Worm (Caenorhabditis elegans) whole organism, young adult: ENCODE measurements around the gene aexr-1.
A peak's percentile ranks its signal among the peaks of the same experiment; 100 is the strongest.

Experiments used
- B0336.3 ChIP-seq: fragments of 200-800 bp; sonication (Bioruptor generic); IDR thresholded peaks from 2 replicates; pipeline ENCODE4 v1.3.6; 2022; ENCODE audit warnings: missing genetic modification characterization, missing compliant biosample characterization
- D2030.7 ChIP-seq: fragments of 200-800 bp; sonication (Bioruptor generic); IDR thresholded peaks from 2 replicates; pipeline ENCODE4 v1.3.6; 2022; ENCODE audit warnings: missing genetic modification reagents, missing genetic modification characterization, missing compliant biosample characterization
- F10E7.11 ChIP-seq: sonication (generic microtip); optimal IDR thresholded peaks from 2 replicates; lab custom pipeline; 2017; ENCODE audit warnings: mild to moderate bottlenecking, missing genetic modification characterization, moderate library complexity, missing compliant biosample characterization
- F22D6.2 ChIP-seq: sonication (generic microtip); optimal IDR thresholded peaks from 2 replicates; lab custom pipeline; 2016; ENCODE audit warnings: mild to moderate bottlenecking, missing genetic modification characterization, missing compliant biosample characterization
- F55B11.4 ChIP-seq: sonication (generic microtip); optimal IDR thresholded peaks from 2 replicates; lab custom pipeline; 2016; ENCODE audit warnings: missing compliant biosample characterization, missing genetic modification characterization, borderline replicate concordance; ENCODE audit not compliant: insufficient read depth
- K11D2.4 ChIP-seq: fragments of 200-800 bp; sonication (Bioruptor generic); IDR thresholded peaks from 2 replicates; pipeline ENCODE4 v1.3.6; 2022; ENCODE audit warnings: missing genetic modification reagents, missing genetic modification characterization, missing compliant biosample characterization
- T07F8.4 ChIP-seq: sonication (generic microtip); optimal IDR thresholded peaks from 2 replicates; lab custom pipeline; 2016; ENCODE audit warnings: mild to moderate bottlenecking, missing genetic modification characterization, moderate library complexity, missing compliant biosample characterization
- Y53F4B.3 ChIP-seq: fragments of 200-800 bp; sonication (Bioruptor generic); IDR thresholded peaks from 2 replicates; pipeline ENCODE4 v1.3.6; 2022; ENCODE audit warnings: missing genetic modification reagents, missing genetic modification characterization, missing compliant biosample characterization
- Y95B8A.8 ChIP-seq: fragments of 200-800 bp; sonication (Bioruptor generic); IDR thresholded peaks from 2 replicates; pipeline ENCODE4 v1.3.6; 2022; ENCODE audit warnings: missing genetic modification reagents, missing genetic modification characterization, missing compliant biosample characterization
- ZK185.1 ChIP-seq: sonication (generic microtip); optimal IDR thresholded peaks from 2 replicates; lab custom pipeline; 2016; ENCODE audit warnings: mild to moderate bottlenecking, missing genetic modification characterization, missing compliant biosample characterization; ENCODE audit not compliant: poor library complexity, severe bottlenecking
- aptf-2 ChIP-seq: fragments of 200-800 bp; sonication (Bioruptor generic); conservative IDR thresholded peaks from 2 replicates; pipeline ENCODE4 v1.3.6; 2022; ENCODE audit warnings: missing genetic modification reagents, missing genetic modification characterization, missing compliant biosample characterization
- atf-7 ChIP-seq: sonication (generic microtip); optimal IDR thresholded peaks from 2 replicates; lab custom pipeline; 2017; ENCODE audit warnings: mild to moderate bottlenecking, missing genetic modification characterization, missing compliant biosample characterization
- attf-3 ChIP-seq: fragments of 200-800 bp; sonication (Bioruptor generic); conservative IDR thresholded peaks from 2 replicates; pipeline ENCODE4 v1.3.6; 2022; ENCODE audit warnings: missing genetic modification reagents, missing genetic modification characterization, missing compliant biosample characterization
- ccch-3 ChIP-seq: fragments of 200-800 bp; sonication (Bioruptor generic); optimal IDR thresholded peaks from 2 replicates; lab custom pipeline; 2018; ENCODE audit warnings: mild to moderate bottlenecking, missing genetic modification characterization, missing compliant biosample characterization
- cebp-1 ChIP-seq, 2 experiments: fragments of 200-800 bp in 1 of 2; sonication (Bioruptor generic) in 1 of 2; sonication (generic microtip) in 1 of 2; IDR thresholded peaks in 1 of 2; optimal IDR thresholded peaks in 1 of 2; 2 replicates each; pipeline versions ENCODE4 v1.3.6 to Lab custom; 2017 to 2022; ENCODE audit warnings: missing compliant biosample characterization in 2 of 2, missing genetic modification characterization in 2 of 2, mild to moderate bottlenecking in 1 of 2, missing genetic modification reagents in 1 of 2, moderate library complexity in 1 of 2
- cebp-2 ChIP-seq: fragments of 200-800 bp; sonication (Bioruptor generic); IDR thresholded peaks from 2 replicates; pipeline ENCODE4 v1.3.6; 2022; ENCODE audit warnings: missing genetic modification characterization, missing compliant biosample characterization
- ceh-100 ChIP-seq: fragments of 200-800 bp; sonication (Bioruptor generic); IDR thresholded peaks from 2 replicates; pipeline ENCODE4 v1.3.6; 2022; ENCODE audit warnings: missing genetic modification reagents, missing genetic modification characterization, missing compliant biosample characterization
- chd-7 ChIP-seq: sonication (generic microtip); optimal IDR thresholded peaks from 2 replicates; lab custom pipeline; 2016; ENCODE audit warnings: mild to moderate bottlenecking, missing genetic modification characterization, moderate library complexity, missing compliant biosample characterization
- dox-1 ChIP-seq: fragments of 200-800 bp; sonication (Bioruptor generic); IDR thresholded peaks from 2 replicates; pipeline ENCODE4 v1.3.6; 2022; ENCODE audit warnings: missing genetic modification reagents, missing genetic modification characterization, missing compliant biosample characterization
- efl-1 ChIP-seq: fragments of 150-350 bp; optimal IDR thresholded peaks from 2 replicates; lab custom pipeline; 2014; ENCODE audit warnings: missing biosample characterization, missing genetic modification reagents, missing genetic modification characterization
- egl-44 ChIP-seq: fragments of 200-800 bp; sonication (Bioruptor generic); IDR thresholded peaks from 2 replicates; pipeline ENCODE4 v1.3.6; 2022; ENCODE audit warnings: missing genetic modification reagents, missing genetic modification characterization, missing compliant biosample characterization
- ekl-4 ChIP-seq: fragments of 200-800 bp; sonication (Bioruptor generic); IDR thresholded peaks from 2 replicates; pipeline ENCODE4 v1.3.6; 2022; ENCODE audit warnings: missing genetic modification reagents, missing genetic modification characterization, missing compliant biosample characterization
- fkh-3 ChIP-seq: sonication (generic microtip); optimal IDR thresholded peaks from 2 replicates; lab custom pipeline; 2016; ENCODE audit warnings: mild to moderate bottlenecking, missing genetic modification characterization, missing compliant biosample characterization
- hlh-12 ChIP-seq: sonication (generic microtip); optimal IDR thresholded peaks from 2 replicates; lab custom pipeline; 2016; ENCODE audit warnings: missing genetic modification characterization, missing compliant biosample characterization
- hmg-1.2 ChIP-seq: fragments of 200-800 bp; sonication (Bioruptor generic); IDR thresholded peaks from 2 replicates; pipeline ENCODE4 v1.3.6; 2022; ENCODE audit warnings: missing genetic modification reagents, missing genetic modification characterization, missing compliant biosample characterization
- hrde-1 ChIP-seq: sonication (generic microtip); optimal IDR thresholded peaks from 2 replicates; lab custom pipeline; 2016; ENCODE audit warnings: missing genetic modification characterization, mild to moderate bottlenecking, missing compliant biosample characterization, moderate library complexity, missing genotype, missing genetic modification reagents, borderline replicate concordance
- hsf-1 ChIP-seq: fragments of 200-800 bp; sonication (Bioruptor generic); IDR thresholded peaks from 2 replicates; pipeline ENCODE4 v1.3.6; 2022; ENCODE audit warnings: missing genetic modification reagents, missing genetic modification characterization, missing compliant biosample characterization
- lin-26 ChIP-seq: fragments of 200-800 bp; sonication (Bioruptor generic); IDR thresholded peaks from 2 replicates; pipeline ENCODE4 v1.3.6; 2022; ENCODE audit warnings: missing genetic modification reagents, missing genetic modification characterization, missing compliant biosample characterization
- lir-1 ChIP-seq: fragments of 200-800 bp; sonication (Bioruptor generic); conservative IDR thresholded peaks from 2 replicates; pipeline ENCODE4 v1.3.6; 2022; ENCODE audit warnings: missing genetic modification reagents, missing genetic modification characterization, missing compliant biosample characterization
- madf-3 ChIP-seq: fragments of 200-800 bp; sonication (Bioruptor generic); IDR thresholded peaks from 2 replicates; pipeline ENCODE4 v1.3.6; 2022; ENCODE audit warnings: missing genetic modification reagents, missing genetic modification characterization, missing compliant biosample characterization
- nhr-120 ChIP-seq: fragments of 200-800 bp; sonication (Bioruptor generic); IDR thresholded peaks from 2 replicates; pipeline ENCODE4 v1.3.6; 2022; ENCODE audit warnings: missing genetic modification characterization, missing compliant biosample characterization
- nhr-179 ChIP-seq: sonication (generic microtip); optimal IDR thresholded peaks from 2 replicates; lab custom pipeline; 2016; ENCODE audit warnings: mild to moderate bottlenecking, missing genetic modification characterization, missing compliant biosample characterization
- nhr-80 ChIP-seq: sonication (generic microtip); optimal IDR thresholded peaks from 2 replicates; lab custom pipeline; 2016; ENCODE audit warnings: missing genetic modification characterization, missing compliant biosample characterization
- pbrm-1 ChIP-seq: fragments of 200-800 bp; sonication (Bioruptor generic); IDR thresholded peaks from 2 replicates; pipeline ENCODE4 v1.3.6; 2022; ENCODE audit warnings: missing genetic modification reagents, missing genetic modification characterization, missing compliant biosample characterization
- pha-4 ChIP-seq: fragments of 150-350 bp; sonication (generic microtip); optimal IDR thresholded peaks from 2 replicates; lab custom pipeline; 2014; ENCODE audit warnings: missing biosample characterization, missing genetic modification reagents, missing genetic modification characterization
- repo-1 ChIP-seq: sonication (generic microtip); optimal IDR thresholded peaks from 2 replicates; lab custom pipeline; 2017; ENCODE audit warnings: mild to moderate bottlenecking, missing genetic modification characterization, missing compliant biosample characterization
- sdz-38 ChIP-seq: sonication (generic microtip); optimal IDR thresholded peaks from 2 replicates; lab custom pipeline; 2016; ENCODE audit warnings: missing genotype, missing genetic modification characterization, missing compliant biosample characterization
- snpc-1.3 ChIP-seq: sonication (generic microtip); optimal IDR thresholded peaks from 2 replicates; lab custom pipeline; 2017; ENCODE audit warnings: missing genetic modification characterization, mild to moderate bottlenecking, missing compliant biosample characterization, antibody characterized with exemption, moderate library complexity, missing genotype, missing genetic modification reagents; ENCODE audit not compliant: insufficient read depth
- sptf-2 ChIP-seq: fragments of 200-800 bp; sonication (Bioruptor generic); optimal IDR thresholded peaks from 2 replicates; lab custom pipeline; 2018; ENCODE audit warnings: mild to moderate bottlenecking, missing genetic modification characterization, missing compliant biosample characterization
- tbp1 ChIP-seq: fragments of 200-800 bp; sonication (Bioruptor generic); optimal IDR thresholded peaks from 2 replicates; lab custom pipeline; 2018; ENCODE audit warnings: mild to moderate bottlenecking, missing genetic modification characterization, missing compliant biosample characterization
- tlf-1 ChIP-seq: fragments of 200-800 bp; sonication (Bioruptor generic); optimal IDR thresholded peaks from 2 replicates; lab custom pipeline; 2018; ENCODE audit warnings: mild to moderate bottlenecking, missing genetic modification characterization, missing compliant biosample characterization

The aexr-1 gene

ce11 chrX:6618712-6619111, 16.4 kb downstream of the aexr-1 start, which contains the start of gene kqt-1:
Gene kqt-1, plus strand, starts transcription at chrX:6619012.
- TF ChIP-seq attf-3 (GFP tag; lab: Robert Waterston, UW), result no peak
- TF ChIP-seq K11D2.4, result no peak
- TF ChIP-seq Y53F4B.3 (GFP tag; lab: Robert Waterston, UW), result no peak
- TF ChIP-seq, all 124 proteins: peak for 0

DNA sequence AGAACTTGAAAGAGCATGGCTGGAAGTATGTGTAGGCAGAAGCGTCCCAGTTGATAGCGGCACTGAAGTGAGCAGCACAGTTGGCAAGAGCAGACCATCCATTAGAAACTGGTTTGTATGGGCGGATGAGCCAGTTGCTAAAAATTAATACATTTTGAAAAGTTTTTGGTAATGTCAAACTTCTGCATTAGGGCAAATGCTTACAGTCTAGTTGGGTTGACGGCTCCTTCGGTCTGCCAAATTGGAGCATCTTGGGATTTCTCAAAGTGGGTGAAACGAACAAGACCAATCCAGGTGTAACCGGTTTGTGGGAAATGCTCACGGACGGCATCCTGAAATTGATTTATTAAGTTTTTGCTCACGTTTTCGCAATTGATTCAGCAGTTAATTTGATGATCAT, 17.5 kb downstream of the aexr-1 start:
- TF ChIP-seq ekl-4 (GFP tag; lab: Robert Waterston, UW), result no peak
- no peak for TF ChIP-seq tlf-1 (GFP tag; lab: Kevin White, UChicago)
- no peak for TF ChIP-seq hmg-1.2 (GFP tag; lab: Robert Waterston, UW)
- no peak for TF ChIP-seq chd-7 (tag; lab: Kevin White, UChicago)
- TF ChIP-seq egl-44, result no peak
- TF ChIP-seq ZK185.1 (tag; lab: Kevin White, UChicago), result no peak
- TF ChIP-seq B0336.3 (GFP tag; lab: Robert Waterston, UW), result no peak
- no peak for TF ChIP-seq lin-26 (GFP tag; lab: Robert Waterston, UW)
- no peak for TF ChIP-seq snpc-1.3 (tag; lab: Kevin White, UChicago)
- TF ChIP-seq nhr-80 (tag; lab: Kevin White, UChicago), result no peak
- no peak for TF ChIP-seq atf-7 (tag; lab: Kevin White, UChicago)

DNA sequence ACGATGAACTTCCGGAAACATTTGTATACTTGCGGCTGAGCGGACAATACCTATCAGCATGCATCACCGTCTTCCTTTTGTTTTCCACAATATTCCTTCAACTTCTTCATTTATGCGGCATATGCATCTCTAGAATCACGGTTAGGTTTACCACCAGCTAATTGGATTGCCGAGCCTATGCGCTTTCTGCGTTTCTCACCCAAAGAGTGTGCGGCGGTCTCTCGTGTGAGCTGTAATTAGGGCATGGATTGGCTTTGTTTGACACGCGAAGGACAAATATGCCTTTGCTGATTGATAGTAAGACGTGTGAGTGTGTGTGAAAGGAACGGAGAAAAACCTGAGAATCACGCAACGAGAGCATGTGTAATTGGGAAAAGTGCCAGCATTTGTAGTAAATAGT, 21.5 kb downstream of the aexr-1 start:
- no peak for TF ChIP-seq sdz-38 (tag; lab: Kevin White, UChicago)
- TF ChIP-seq dox-1 (GFP tag; lab: Robert Waterston, UW), result 0 out of 2 replicates have a peak, but pooled peaks have one; percentile 17

- TF ChIP-seq repo-1 (no peak), nhr-179 (tag; lab: Kevin White, UChicago) (no peak), hlh-12 (tag; lab: Kevin White, UChicago) (no peak), F22D6.2 (no peak), pbrm-1 (GFP tag; lab: Robert Waterston, UW) (no peak), efl-1 (GFP tag; lab: Kevin White, UChicago) (no peak)
These were observed 25.4 kb downstream of the aexr-1 start, which contains the start of gene C25B8.8 for ce11 chrX:6609717-6610116. Gene C25B8.8, plus strand, starts transcription at chrX:6610017.

DNA sequence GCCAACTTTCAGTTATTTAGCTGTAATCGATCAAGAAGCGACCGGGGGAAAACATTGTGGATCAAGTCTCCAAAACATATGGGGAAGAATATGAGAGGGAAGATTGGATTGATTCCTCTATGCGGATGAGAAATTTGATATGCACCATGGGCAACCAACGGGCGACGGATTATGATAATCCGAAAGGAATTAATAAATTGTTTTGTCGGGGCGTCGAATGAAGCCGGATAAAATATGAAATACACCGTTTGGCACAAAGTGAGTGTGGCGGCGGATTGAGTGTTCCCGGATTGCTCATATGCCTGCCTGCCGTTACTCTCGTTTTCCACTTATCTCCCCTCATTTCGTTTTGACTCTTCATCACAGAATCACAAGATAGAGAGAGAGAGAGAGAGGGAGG, 25.8 kb downstream of the aexr-1 start:
- TF ChIP-seq cebp-2 (GFP tag; lab: Robert Waterston, UW) (peak; percentile 75; the same call in 1 of the 2 replicates), D2030.7 (GFP tag; lab: Robert Waterston, UW) (no peak), madf-3 (GFP tag; lab: Robert Waterston, UW) (0 out of 2 replicates have a peak, but pooled peaks have one; percentile 43), egl-44 (no peak), hrde-1 (no peak), nhr-80 (tag; lab: Kevin White, UChicago) (no peak), fkh-3 (no peak), Y95B8A.8 (GFP tag; lab: Robert Waterston, UW) (peak; percentile 52; the same call in 1 of the 2 replicates), F55B11.4 (no peak), cebp-1 (GFP tag; IDR thresholded peaks at IDR 0.05; lab: Robert Waterston, UW) (no peak), cebp-1 (tag; optimal IDR thresholded peaks at IDR 0.05; lab: Kevin White, UChicago) (peak; percentile 45), pbrm-1 (GFP tag; lab: Robert Waterston, UW) (no peak), hsf-1 (GFP tag; lab: Robert Waterston, UW) (no peak), ccch-3 (no peak), sptf-2 (GFP tag; lab: Kevin White, UChicago) (no peak), K11D2.4 (no peak), F10E7.11 (tag; lab: Kevin White, UChicago) (no peak), tbp1 (GFP tag; lab: Kevin White, UChicago) (no peak), T07F8.4 (tag; lab: Kevin White, UChicago) (no peak), aptf-2 (no peak), lir-1 (GFP tag; lab: Robert Waterston, UW) (no peak), ceh-100 (0 out of 2 replicates have a peak, but pooled peaks have one; percentile 15), nhr-179 (tag; lab: Kevin White, UChicago) (no peak), nhr-120 (GFP tag; lab: Robert Waterston, UW) (no peak), pha-4 (tag; lab: Kevin White, UChicago) (no peak)
